Worm (Caenorhabditis elegans) whole organism, young adult: ENCODE data around the gene F19C7.8.

Experiments used
- B0019.2 ChIP-seq: fragments of 200-800 bp; sonication (Bioruptor generic); conservative IDR thresholded peaks from 2 replicates; pipeline ENCODE4 v1.3.6; 2022; ENCODE audit warnings: missing genetic modification reagents, missing genetic modification characterization, missing compliant biosample characterization
- F23B12.7 ChIP-seq: sonication (generic microtip); optimal IDR thresholded peaks from 2 replicates; lab custom pipeline; 2017; ENCODE audit warnings: missing genetic modification characterization, mild to moderate bottlenecking, missing compliant biosample characterization, antibody characterized with exemption, moderate library complexity; ENCODE audit not compliant: insufficient read depth
- F49E8.2 ChIP-seq: sonication (generic microtip); optimal IDR thresholded peaks from 3 replicates; lab custom pipeline; 2017; ENCODE audit warnings: missing genetic modification characterization, mild to moderate bottlenecking, missing compliant biosample characterization, antibody characterized with exemption, moderate library complexity; ENCODE audit not compliant: insufficient read depth
- K11D2.4 ChIP-seq: fragments of 200-800 bp; sonication (Bioruptor generic); IDR thresholded peaks from 2 replicates; pipeline ENCODE4 v1.3.6; 2022; ENCODE audit warnings: missing genetic modification reagents, missing genetic modification characterization, missing compliant biosample characterization
- T26A5.8 ChIP-seq: sonication (generic microtip); optimal IDR thresholded peaks from 2 replicates; lab custom pipeline; 2016; ENCODE audit warnings: missing genetic modification characterization, missing compliant biosample characterization
- Y56A3A.18 ChIP-seq: fragments of 200-800 bp; sonication (Bioruptor generic); IDR thresholded peaks from 2 replicates; pipeline ENCODE4 v1.3.6; 2022; ENCODE audit warnings: missing genetic modification reagents, missing genetic modification characterization, missing compliant biosample characterization
- Y79H2A.3 ChIP-seq: fragments of 200-800 bp; sonication (Bioruptor generic); conservative IDR thresholded peaks from 2 replicates; pipeline ENCODE4 v1.3.6; 2022; ENCODE audit warnings: missing genetic modification reagents, missing genetic modification characterization, missing compliant biosample characterization
- aptf-2 ChIP-seq: fragments of 200-800 bp; sonication (Bioruptor generic); conservative IDR thresholded peaks from 2 replicates; pipeline ENCODE4 v1.3.6; 2022; ENCODE audit warnings: missing genetic modification reagents, missing genetic modification characterization, missing compliant biosample characterization
- attf-6 ChIP-seq: fragments of 200-800 bp; sonication (Bioruptor generic); IDR thresholded peaks from 2 replicates; pipeline ENCODE4 v1.3.6; 2022; ENCODE audit warnings: missing genetic modification reagents, missing genetic modification characterization, missing compliant biosample characterization
- ceh-100 ChIP-seq: fragments of 200-800 bp; sonication (Bioruptor generic); IDR thresholded peaks from 2 replicates; pipeline ENCODE4 v1.3.6; 2022; ENCODE audit warnings: missing genetic modification reagents, missing genetic modification characterization, missing compliant biosample characterization
- ceh-27 ChIP-seq: fragments of 200-800 bp; sonication (Bioruptor generic); optimal IDR thresholded peaks from 2 replicates; lab custom pipeline; 2018; ENCODE audit warnings: mild to moderate bottlenecking, missing genetic modification characterization, moderate library complexity, missing compliant biosample characterization
- ceh-79 ChIP-seq: sonication (generic microtip); optimal IDR thresholded peaks from 2 replicates; lab custom pipeline; 2017; ENCODE audit warnings: mild to moderate bottlenecking, missing genetic modification characterization, missing compliant biosample characterization
- egl-18 ChIP-seq: fragments of 200-800 bp; sonication (Bioruptor generic); IDR thresholded peaks from 2 replicates; pipeline ENCODE4 v1.3.6; 2022; ENCODE audit warnings: missing genetic modification reagents, missing genetic modification characterization, missing compliant biosample characterization
- ekl-4 ChIP-seq: fragments of 200-800 bp; sonication (Bioruptor generic); IDR thresholded peaks from 2 replicates; pipeline ENCODE4 v1.3.6; 2022; ENCODE audit warnings: missing genetic modification reagents, missing genetic modification characterization, missing compliant biosample characterization
- ets-4 ChIP-seq: fragments of 200-800 bp; sonication (Bioruptor generic); optimal IDR thresholded peaks from 2 replicates; lab custom pipeline; 2018; ENCODE audit warnings: mild to moderate bottlenecking, missing genetic modification characterization, missing compliant biosample characterization
- gei-17 ChIP-seq: fragments of 200-800 bp; sonication (Bioruptor generic); optimal IDR thresholded peaks from 2 replicates; lab custom pipeline; 2018; ENCODE audit warnings: mild to moderate bottlenecking, missing genetic modification characterization, missing compliant biosample characterization
- him-1 ChIP-seq: sonication (generic microtip); optimal IDR thresholded peaks from 2 replicates; lab custom pipeline; 2016; ENCODE audit warnings: missing genotype, missing genetic modification reagents, missing genetic modification characterization, missing compliant biosample characterization
- hmg-20 ChIP-seq: fragments of 200-800 bp; sonication (Bioruptor generic); IDR thresholded peaks from 2 replicates; pipeline ENCODE4 v1.3.6; 2022; ENCODE audit warnings: missing genetic modification reagents, missing genetic modification characterization, missing compliant biosample characterization
- lag-1 ChIP-seq: fragments of 200-800 bp; sonication (Bioruptor generic); IDR thresholded peaks from 2 replicates; pipeline ENCODE4 v1.3.6; 2022; ENCODE audit warnings: missing genetic modification reagents, missing genetic modification characterization, missing compliant biosample characterization
- lsl-1 ChIP-seq: fragments of 200-800 bp; sonication (Bioruptor generic); optimal IDR thresholded peaks from 2 replicates; lab custom pipeline; 2018; ENCODE audit warnings: mild to moderate bottlenecking, missing genetic modification characterization, moderate library complexity, missing compliant biosample characterization
- lsy-27 ChIP-seq: sonication (generic microtip); optimal IDR thresholded peaks from 2 replicates; lab custom pipeline; 2017; ENCODE audit warnings: missing genetic modification characterization, mild to moderate bottlenecking, missing compliant biosample characterization, antibody characterized with exemption, missing genotype, borderline replicate concordance; ENCODE audit not compliant: insufficient read depth
- mel-28 ChIP-seq: sonication (generic microtip); optimal IDR thresholded peaks from 2 replicates; lab custom pipeline; 2016; ENCODE audit warnings: borderline replicate concordance, mild to moderate bottlenecking, missing genetic modification characterization, missing compliant biosample characterization
- mxl-1 ChIP-seq: sonication (generic microtip); optimal IDR thresholded peaks from 2 replicates; lab custom pipeline; 2016; ENCODE audit warnings: missing genetic modification characterization, missing compliant biosample characterization
- nfya-2 ChIP-seq: fragments of 200-800 bp; sonication (Bioruptor generic); IDR thresholded peaks from 2 replicates; pipeline ENCODE4 v1.3.6; 2022; ENCODE audit warnings: missing genetic modification reagents, missing genetic modification characterization, missing compliant biosample characterization
- nhr-120 ChIP-seq: fragments of 200-800 bp; sonication (Bioruptor generic); IDR thresholded peaks from 2 replicates; pipeline ENCODE4 v1.3.6; 2022; ENCODE audit warnings: missing genetic modification characterization, missing compliant biosample characterization
- pbrm-1 ChIP-seq: fragments of 200-800 bp; sonication (Bioruptor generic); IDR thresholded peaks from 2 replicates; pipeline ENCODE4 v1.3.6; 2022; ENCODE audit warnings: missing genetic modification reagents, missing genetic modification characterization, missing compliant biosample characterization
- sdz-38 ChIP-seq: sonication (generic microtip); optimal IDR thresholded peaks from 2 replicates; lab custom pipeline; 2016; ENCODE audit warnings: missing genotype, missing genetic modification characterization, missing compliant biosample characterization
- snpc-1.1 ChIP-seq: sonication (generic microtip); optimal IDR thresholded peaks from 2 replicates; lab custom pipeline; 2017; ENCODE audit warnings: missing genetic modification characterization, mild to moderate bottlenecking, missing compliant biosample characterization, antibody characterized with exemption, moderate library complexity, missing genotype, missing genetic modification reagents; ENCODE audit not compliant: insufficient read depth
- sptf-2 ChIP-seq: fragments of 200-800 bp; sonication (Bioruptor generic); optimal IDR thresholded peaks from 2 replicates; lab custom pipeline; 2018; ENCODE audit warnings: mild to moderate bottlenecking, missing genetic modification characterization, missing compliant biosample characterization
- tbp1 ChIP-seq: fragments of 200-800 bp; sonication (Bioruptor generic); optimal IDR thresholded peaks from 2 replicates; lab custom pipeline; 2018; ENCODE audit warnings: mild to moderate bottlenecking, missing genetic modification characterization, missing compliant biosample characterization
- tbx-9 ChIP-seq: sonication (generic microtip); optimal IDR thresholded peaks from 2 replicates; lab custom pipeline; 2016; ENCODE audit warnings: borderline replicate concordance, missing genetic modification characterization, inconsistent platforms, missing compliant biosample characterization
- unc-62 ChIP-seq: fragments of 150-350 bp; optimal IDR thresholded peaks from 2 replicates; lab custom pipeline; 2014; ENCODE audit warnings: missing biosample characterization, missing genetic modification reagents, missing genetic modification characterization
- xnd-1 ChIP-seq: sonication (generic microtip); optimal IDR thresholded peaks from 2 replicates; lab custom pipeline; 2016; ENCODE audit warnings: missing genotype, missing genetic modification reagents, missing genetic modification characterization, missing compliant biosample characterization
- ztf-18 ChIP-seq: sonication (generic microtip); optimal IDR thresholded peaks from 2 replicates; lab custom pipeline; 2016; ENCODE audit warnings: missing genotype, mild to moderate bottlenecking, missing genetic modification characterization, missing compliant biosample characterization
- ztf-22 ChIP-seq: fragments of 200-800 bp; sonication (Bioruptor generic); optimal IDR thresholded peaks from 2 replicates; lab custom pipeline; 2018; ENCODE audit warnings: mild to moderate bottlenecking, missing genetic modification characterization, moderate library complexity, missing compliant biosample characterization
- ztf-25 ChIP-seq: fragments of 200-800 bp; sonication (Bioruptor generic); IDR thresholded peaks from 2 replicates; pipeline ENCODE4 v1.3.6; 2022; ENCODE audit warnings: missing genetic modification reagents, missing genetic modification characterization, missing compliant biosample characterization
- ztf-26 ChIP-seq: sonication (generic microtip); optimal IDR thresholded peaks from 2 replicates; lab custom pipeline; 2017; ENCODE audit warnings: missing genetic modification characterization, missing compliant biosample characterization

Gene F19C7.8

DNA sequence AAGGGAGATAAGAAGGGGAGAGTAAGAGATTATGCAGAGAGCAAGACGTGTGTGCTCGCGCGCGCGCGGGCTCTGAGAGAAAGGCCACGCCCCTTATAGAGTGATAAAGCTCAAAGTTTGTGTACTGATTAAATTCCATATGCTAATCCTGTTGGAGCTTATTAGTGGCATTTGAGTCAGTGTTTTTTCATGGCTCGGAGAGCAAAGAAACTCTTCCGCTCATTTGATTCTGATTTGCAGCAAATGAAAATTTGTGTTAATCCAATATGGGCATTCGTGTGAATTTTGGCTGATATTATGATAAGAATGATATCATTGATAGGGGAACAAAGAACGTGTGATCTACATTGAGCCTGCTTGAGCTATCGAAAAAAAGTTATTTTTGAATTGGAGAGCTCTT, 24.4 kb downstream of the F19C7.8 start:
- TF ChIP-seq Y79H2A.3: no peak
- TF ChIP-seq ztf-25 (GFP tag; lab: Robert Waterston, UW): no peak
- no peak for TF ChIP-seq ets-4
- TF ChIP-seq aptf-2 (GFP tag; lab: Robert Waterston, UW): no peak
- no peak for TF ChIP-seq nhr-120
- no peak for TF ChIP-seq Y56A3A.18
- TF ChIP-seq lsl-1 (GFP tag; lab: Kevin White, UChicago): no peak
- TF ChIP-seq egl-18 (GFP tag; lab: Robert Waterston, UW): no peak
- TF ChIP-seq B0019.2 (GFP tag; lab: Robert Waterston, UW): no peak
- no peak for TF ChIP-seq ceh-27 (GFP tag; lab: Kevin White, UChicago)
- TF ChIP-seq sptf-2: no peak
- TF ChIP-seq pbrm-1 (GFP tag; lab: Robert Waterston, UW): no peak
- no peak for TF ChIP-seq xnd-1 (tag; lab: Kevin White, UChicago)
- no peak for TF ChIP-seq ztf-22 (GFP tag; lab: Kevin White, UChicago)
- no peak for TF ChIP-seq T26A5.8 (tag; lab: Kevin White, UChicago)
- TF ChIP-seq K11D2.4 (GFP tag; lab: Robert Waterston, UW): no peak
- TF ChIP-seq gei-17 (GFP tag; lab: Kevin White, UChicago): no peak

DNA sequence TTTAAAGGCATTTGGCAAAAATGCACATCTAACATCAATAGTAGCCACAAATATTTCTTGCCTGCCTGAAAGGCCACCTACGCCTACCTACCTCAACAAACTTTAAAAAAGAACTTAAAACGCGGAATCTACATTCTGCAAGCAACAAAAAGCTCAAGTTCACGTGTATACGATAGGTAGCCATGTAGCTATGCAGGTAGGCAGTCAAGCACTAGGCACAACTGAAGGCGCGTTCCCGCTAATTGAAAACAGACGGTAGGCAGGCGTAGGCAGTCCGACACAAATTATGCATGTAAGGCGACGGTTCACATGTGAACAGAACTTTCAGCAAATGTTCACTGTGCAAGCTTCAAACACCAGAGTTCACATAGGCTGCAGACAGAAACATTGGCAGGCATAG, 25.3 kb downstream of the F19C7.8 start:
- TF ChIP-seq unc-62 (GFP tag; lab: Kevin White, UChicago) (no peak), sdz-38 (tag; lab: Kevin White, UChicago) (no peak), ekl-4 (GFP tag; lab: Robert Waterston, UW) (no peak)

DNA sequence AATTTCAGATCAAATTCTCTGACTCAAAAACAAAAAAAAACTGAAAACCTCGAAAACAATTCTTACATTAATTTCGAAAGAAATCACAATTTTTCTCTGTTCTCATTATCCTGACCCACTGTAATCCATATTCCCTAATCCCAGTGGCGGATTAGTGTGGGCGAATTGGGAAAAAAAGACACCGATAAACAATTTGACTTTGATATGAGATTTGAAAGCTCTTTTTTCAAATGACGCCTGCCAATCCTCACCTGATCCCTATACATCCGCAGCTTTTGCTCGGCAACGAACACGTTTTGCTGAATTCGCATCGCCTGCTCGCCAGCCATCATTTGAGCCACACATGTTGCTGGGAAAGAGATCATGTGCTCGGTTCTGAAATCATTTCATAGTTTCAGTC, 26.2 kb downstream of the F19C7.8 start:
- TF ChIP-seq F49E8.2 (tag; lab: Kevin White, UChicago) (no peak), Y56A3A.18 (no peak), ceh-79 (tag; lab: Kevin White, UChicago) (no peak), nfya-2 (GFP tag; lab: Robert Waterston, UW) (no peak), attf-6 (GFP tag; lab: Robert Waterston, UW) (no peak), hmg-20 (no peak), mxl-1 (tag; lab: Kevin White, UChicago) (no peak), ztf-18 (tag; lab: Kevin White, UChicago) (no peak), snpc-1.1 (tag; lab: Kevin White, UChicago) (no peak), F23B12.7 (no peak), aptf-2 (GFP tag; lab: Robert Waterston, UW) (no peak), mel-28 (tag; lab: Kevin White, UChicago) (no peak), tbp1 (GFP tag; lab: Kevin White, UChicago) (no peak), him-1 (tag; lab: Kevin White, UChicago) (no peak), ztf-26 (no peak), ceh-100 (no peak), lsy-27 (tag; lab: Kevin White, UChicago) (no peak), tbx-9 (tag; lab: Kevin White, UChicago) (no peak), lag-1 (GFP tag; lab: Robert Waterston, UW) (no peak)
